Worm (Caenorhabditis elegans) whole organism, late embryonic: Measurements from ENCODE around the gene nhr-129.

Source experiments
- C08G9.2 ChIP-seq: sonication (generic microtip); optimal IDR thresholded peaks from 2 replicates; lab custom pipeline; 2016; ENCODE audit warnings: mild to moderate bottlenecking, missing genetic modification characterization, moderate library complexity, missing compliant biosample characterization
- K09A11.1 ChIP-seq: sonication (generic microtip); optimal IDR thresholded peaks from 2 replicates; lab custom pipeline; 2017; ENCODE audit warnings: antibody characterized with exemption, mild to moderate bottlenecking, missing genetic modification characterization, missing compliant biosample characterization; ENCODE audit not compliant: insufficient read depth
- Y22D7AL.16 ChIP-seq: sonication (generic microtip); optimal IDR thresholded peaks from 2 replicates; lab custom pipeline; 2016; ENCODE audit warnings: missing genetic modification characterization, missing compliant biosample characterization
- ahr-1 ChIP-seq: sonication (generic microtip); optimal IDR thresholded peaks from 2 replicates; lab custom pipeline; 2016; ENCODE audit warnings: missing genetic modification characterization, missing compliant biosample characterization
- ceh-14 ChIP-seq: sonication (generic microtip); optimal IDR thresholded peaks from 2 replicates; lab custom pipeline; 2016; ENCODE audit warnings: missing genotype, missing genetic modification characterization, missing compliant biosample characterization
- ceh-18 ChIP-seq: sonication (generic microtip); optimal IDR thresholded peaks from 2 replicates; lab custom pipeline; 2016; ENCODE audit warnings: missing genetic modification characterization, missing compliant biosample characterization
- ceh-19 ChIP-seq: fragments of 200-800 bp; sonication (Bioruptor generic); optimal IDR thresholded peaks from 2 replicates; lab custom pipeline; 2018; ENCODE audit warnings: mild to moderate bottlenecking, missing genetic modification characterization, missing compliant biosample characterization
- ceh-2 ChIP-seq: sonication (generic microtip); optimal IDR thresholded peaks from 2 replicates; lab custom pipeline; 2016; ENCODE audit warnings: missing genotype, missing genetic modification characterization, missing compliant biosample characterization
- ceh-22 ChIP-seq: sonication (generic microtip); optimal IDR thresholded peaks from 2 replicates; lab custom pipeline; 2017; ENCODE audit warnings: missing biosample characterization, missing genetic modification characterization
- ceh-24 ChIP-seq: sonication (generic microtip); optimal IDR thresholded peaks from 2 replicates; lab custom pipeline; 2016; ENCODE audit warnings: mild to moderate bottlenecking, missing genetic modification characterization, missing compliant biosample characterization
- ceh-31 ChIP-seq: sonication (generic microtip); optimal IDR thresholded peaks from 2 replicates; lab custom pipeline; 2016; ENCODE audit warnings: missing genetic modification characterization, missing compliant biosample characterization
- ceh-6 ChIP-seq: fragments of 200-800 bp; sonication (Bioruptor generic); optimal IDR thresholded peaks from 2 replicates; lab custom pipeline; 2018; ENCODE audit warnings: mild to moderate bottlenecking, missing genetic modification characterization, missing compliant biosample characterization
- ceh-9 ChIP-seq: sonication (generic microtip); optimal IDR thresholded peaks from 2 replicates; lab custom pipeline; 2016; ENCODE audit warnings: mild to moderate bottlenecking, missing genetic modification characterization, inconsistent platforms, missing compliant biosample characterization
- elt-4 ChIP-seq: sonication (generic microtip); optimal IDR thresholded peaks from 2 replicates; lab custom pipeline; 2016; ENCODE audit warnings: missing genetic modification characterization, missing compliant biosample characterization
- ets-4 ChIP-seq: sonication (generic microtip); optimal IDR thresholded peaks from 2 replicates; lab custom pipeline; 2016; ENCODE audit warnings: missing genetic modification characterization, missing compliant biosample characterization
- fkh-10 ChIP-seq: fragments of 150-350 bp; optimal IDR thresholded peaks from 2 replicates; lab custom pipeline; 2014; ENCODE audit warnings: missing biosample characterization, missing genetic modification reagents, missing genetic modification characterization
- gmeb-2 ChIP-seq: sonication (generic microtip); optimal IDR thresholded peaks from 2 replicates; lab custom pipeline; 2016; ENCODE audit warnings: missing genetic modification characterization, inconsistent platforms, missing compliant biosample characterization
- hlh-13 ChIP-seq: fragments of 200-800 bp; sonication (Bioruptor generic); optimal IDR thresholded peaks from 2 replicates; lab custom pipeline; 2018; ENCODE audit warnings: mild to moderate bottlenecking, missing genetic modification characterization, missing compliant biosample characterization
- hlh-15 ChIP-seq: sonication (generic microtip); optimal IDR thresholded peaks from 2 replicates; lab custom pipeline; 2016; ENCODE audit warnings: missing genetic modification characterization, missing compliant biosample characterization
- hlh-30 ChIP-seq: sonication (generic microtip); optimal IDR thresholded peaks from 2 replicates; lab custom pipeline; 2017; ENCODE audit warnings: antibody characterized with exemption, missing genetic modification characterization, missing compliant biosample characterization; ENCODE audit not compliant: insufficient read depth
- lim-6 ChIP-seq: sonication (generic microtip); optimal IDR thresholded peaks from 2 replicates; lab custom pipeline; 2016; ENCODE audit warnings: missing genetic modification characterization, missing compliant biosample characterization
- madf-2 ChIP-seq: sonication (generic microtip); optimal IDR thresholded peaks from 2 replicates; lab custom pipeline; 2017; ENCODE audit warnings: missing genetic modification characterization, missing compliant biosample characterization
- mec-3 ChIP-seq: sonication (generic microtip); optimal IDR thresholded peaks from 2 replicates; lab custom pipeline; 2016; ENCODE audit warnings: borderline replicate concordance, missing genetic modification characterization, missing compliant biosample characterization
- nfya-1 ChIP-seq: sonication (generic microtip); optimal IDR thresholded peaks from 2 replicates; lab custom pipeline; 2017; ENCODE audit warnings: missing genetic modification characterization, mild to moderate bottlenecking, missing compliant biosample characterization, antibody characterized with exemption, moderate library complexity
- nhr-11 ChIP-seq: fragments of 150-350 bp; optimal IDR thresholded peaks from 2 replicates; lab custom pipeline; 2014; ENCODE audit warnings: missing biosample characterization, missing genetic modification characterization
- nhr-232 ChIP-seq: sonication (generic microtip); optimal IDR thresholded peaks from 2 replicates; lab custom pipeline; 2016; ENCODE audit warnings: missing genetic modification characterization, missing compliant biosample characterization
- pat-9 ChIP-seq: fragments of 200-800 bp; sonication (Bioruptor generic); optimal IDR thresholded peaks from 2 replicates; lab custom pipeline; 2018; ENCODE audit warnings: mild to moderate bottlenecking, missing genetic modification characterization, moderate library complexity, missing compliant biosample characterization
- pha-4 ChIP-seq: fragments of 150-350 bp; optimal IDR thresholded peaks from 2 replicates; lab custom pipeline; 2018; ENCODE audit warnings: missing biosample characterization, missing genetic modification reagents, missing genetic modification characterization
- pros-1 ChIP-seq: fragments of 150-350 bp; optimal IDR thresholded peaks from 2 replicates; lab custom pipeline; 2014; ENCODE audit warnings: missing biosample characterization, missing genetic modification reagents, missing genetic modification characterization
- sdc-2 ChIP-seq: sonication (generic microtip); optimal IDR thresholded peaks from 2 replicates; lab custom pipeline; 2016; ENCODE audit warnings: missing genotype, missing genetic modification characterization, missing compliant biosample characterization
- sox-2 ChIP-seq: fragments of 200-800 bp; sonication (Bioruptor generic); IDR thresholded peaks from 2 replicates; pipeline ENCODE4 v1.3.6; 2022; ENCODE audit warnings: missing genetic modification reagents, missing genetic modification characterization, missing compliant biosample characterization
- syd-9 ChIP-seq: sonication (generic microtip); optimal IDR thresholded peaks from 2 replicates; lab custom pipeline; 2016; ENCODE audit warnings: mild to moderate bottlenecking, missing genetic modification characterization, moderate library complexity, missing compliant biosample characterization
- ttx-3 ChIP-seq: sonication (generic microtip); optimal IDR thresholded peaks from 2 replicates; lab custom pipeline; 2016; ENCODE audit warnings: missing genetic modification reagents, missing genetic modification characterization, missing compliant biosample characterization
- unc-3 ChIP-seq, 2 experiments: fragments of 200-800 bp in 1 of 2; sonication (Bioruptor generic) in 1 of 2; sonication (generic microtip) in 1 of 2; conservative IDR thresholded peaks in 1 of 2; optimal IDR thresholded peaks in 1 of 2; 2 replicates each; pipeline versions ENCODE4 v1.3.6 to Lab custom; 2016 to 2022; ENCODE audit warnings: missing compliant biosample characterization in 2 of 2, missing genetic modification characterization in 2 of 2, missing genetic modification reagents in 1 of 2
- unc-42 ChIP-seq: sonication (generic microtip); optimal IDR thresholded peaks from 2 replicates; lab custom pipeline; 2016; ENCODE audit warnings: missing genotype, missing genetic modification characterization, missing compliant biosample characterization
- unc-55 ChIP-seq: sonication (generic microtip); optimal IDR thresholded peaks from 2 replicates; lab custom pipeline; 2017; ENCODE audit warnings: missing biosample characterization, missing genetic modification reagents, missing genetic modification characterization
- unc-86 ChIP-seq: sonication (generic microtip); optimal IDR thresholded peaks from 2 replicates; lab custom pipeline; 2016; ENCODE audit warnings: missing genetic modification characterization, missing compliant biosample characterization

nhr-129 gene

ce11 chrV:13294507-13294906 is 36.3 kb downstream of the nhr-129 start:
- no peak for TF ChIP-seq ceh-22 (tag; lab: Kevin White, UChicago)
- peak; percentile 73 for TF ChIP-seq unc-42 (tag; lab: Kevin White, UChicago)

ce11 chrV:13288881-13289280 is 41.9 kb downstream of the nhr-129 start:
- TF ChIP-seq ets-4 (tag; lab: Kevin White, UChicago) (no peak), unc-55 (GFP tag; lab: Kevin White, UChicago) (peak; percentile 6)
- TF ChIP-seq, all 69 proteins: peak for 1

- no peak for TF ChIP-seq C08G9.2 (tag; lab: Kevin White, UChicago)
- no peak for TF ChIP-seq unc-42 (tag; lab: Kevin White, UChicago)
- TF ChIP-seq ceh-31: no peak
- no peak for TF ChIP-seq ceh-6
- no peak for TF ChIP-seq fkh-10
- no peak for TF ChIP-seq syd-9 (tag; lab: Kevin White, UChicago)
- no peak for TF ChIP-seq ceh-9
- TF ChIP-seq ceh-18: no peak
- TF ChIP-seq ceh-2 (tag; lab: Kevin White, UChicago): no peak
- no peak for TF ChIP-seq ceh-24
- TF ChIP-seq sox-2: no peak
Measured at ce11 chrV:13286525-13286924, 44.3 kb downstream of the nhr-129 start.

ce11 chrV:13285284-13285683 is 45.5 kb downstream of the nhr-129 start:
- TF ChIP-seq hlh-30 (no peak), sox-2 (no peak), ceh-24 (no peak), ttx-3 (tag; lab: Kevin White, UChicago) (no peak), unc-3 (GFP tag; conservative IDR thresholded peaks at IDR 0.05; lab: Robert Waterston, UW) (no peak), unc-3 (tag; optimal IDR thresholded peaks at IDR 0.05; lab: Kevin White, UChicago) (no peak), hlh-13 (GFP tag; lab: Kevin White, UChicago) (no peak), pat-9 (tag; lab: Kevin White, UChicago) (no peak), unc-86 (no peak), sdc-2 (no peak), pha-4 (tag; lab: Kevin White, UChicago) (no peak), elt-4 (tag; lab: Kevin White, UChicago) (no peak), ceh-14 (tag; lab: Kevin White, UChicago) (no peak), pros-1 (tag; lab: Kevin White, UChicago) (no peak), hlh-15 (no peak), Y22D7AL.16 (tag; lab: Kevin White, UChicago) (no peak), ceh-19 (no peak), gmeb-2 (no peak), ahr-1 (tag; lab: Kevin White, UChicago) (no peak), madf-2 (tag; lab: Kevin White, UChicago) (no peak), ceh-6 (no peak)

ce11 chrV:13282958-13283357 is 47.9 kb downstream of the nhr-129 start:
- no peak for TF ChIP-seq nfya-1 (tag; lab: Kevin White, UChicago)
- peak; percentile 70 for TF ChIP-seq unc-42 (tag; lab: Kevin White, UChicago)
- TF ChIP-seq, all 69 proteins: peak for 1

- no peak for TF ChIP-seq gmeb-2
- TF ChIP-seq nhr-232 (tag; lab: Kevin White, UChicago): no peak
- no peak for TF ChIP-seq mec-3
- TF ChIP-seq ceh-2 (tag; lab: Kevin White, UChicago): no peak
- TF ChIP-seq K09A11.1: no peak
- TF ChIP-seq sox-2: no peak
- TF ChIP-seq nhr-11 (tag; lab: Kevin White, UChicago): no peak
- TF ChIP-seq ceh-18: no peak
- TF ChIP-seq unc-42 (tag; lab: Kevin White, UChicago): no peak
- TF ChIP-seq lim-6: no peak
Measured at ce11 chrV:13280382-13280781, 50.4 kb downstream of the nhr-129 start.
